Worm (Caenorhabditis elegans) whole organism, midembryonic: ENCODE data around the gene gpa-1.

ENCODE experiments used
- T22C8.4 ChIP-seq: fragments of 200-800 bp; sonication (Bioruptor generic); IDR thresholded peaks from 2 replicates; pipeline ENCODE4 v1.3.6; 2022; ENCODE audit warnings: missing genetic modification characterization, missing compliant biosample characterization
- cog-1 ChIP-seq: sonication (generic microtip); optimal IDR thresholded peaks from 2 replicates; lab custom pipeline; 2016; ENCODE audit warnings: missing genetic modification characterization, missing compliant biosample characterization
- flt-1 ChIP-seq: fragments of 200-800 bp; sonication (Bioruptor generic); IDR thresholded peaks from 2 replicates; pipeline ENCODE4 v1.3.6; 2022; ENCODE audit warnings: missing genetic modification characterization, missing compliant biosample characterization
- klf-2 ChIP-seq: fragments of 200-800 bp; sonication (Bioruptor generic); conservative IDR thresholded peaks from 2 replicates; pipeline ENCODE4 v1.3.6; 2022; ENCODE audit warnings: missing genetic modification reagents, missing genetic modification characterization, missing compliant biosample characterization
- med-1 ChIP-seq: sonication (generic microtip); optimal IDR thresholded peaks from 2 replicates; lab custom pipeline; 2017; ENCODE audit warnings: missing genetic modification characterization, mild to moderate bottlenecking, missing compliant biosample characterization, antibody characterized with exemption, missing genetic modification reagents; ENCODE audit not compliant: insufficient read depth
- ref-1 ChIP-seq: fragments of 200-800 bp; sonication (Bioruptor generic); conservative IDR thresholded peaks from 2 replicates; pipeline ENCODE4 v1.3.6; 2022; ENCODE audit warnings: missing genetic modification reagents, missing genetic modification characterization, missing compliant biosample characterization
- tab-1 ChIP-seq: fragments of 200-800 bp; sonication (Bioruptor generic); IDR thresholded peaks from 2 replicates; pipeline ENCODE4 v1.3.6; 2022; ENCODE audit warnings: missing genetic modification characterization, missing compliant biosample characterization
- ztf-23 ChIP-seq: fragments of 200-800 bp; sonication (Bioruptor generic); IDR thresholded peaks from 2 replicates; pipeline ENCODE4 v1.3.6; 2022; ENCODE audit warnings: missing genetic modification reagents, missing genetic modification characterization, missing compliant biosample characterization
- ztf-29 ChIP-seq: fragments of 200-800 bp; sonication (Bioruptor generic); IDR thresholded peaks from 2 replicates; pipeline ENCODE4 v1.3.6; 2022; ENCODE audit warnings: missing genetic modification reagents, missing genetic modification characterization, missing compliant biosample characterization

Gene gpa-1

DNA sequence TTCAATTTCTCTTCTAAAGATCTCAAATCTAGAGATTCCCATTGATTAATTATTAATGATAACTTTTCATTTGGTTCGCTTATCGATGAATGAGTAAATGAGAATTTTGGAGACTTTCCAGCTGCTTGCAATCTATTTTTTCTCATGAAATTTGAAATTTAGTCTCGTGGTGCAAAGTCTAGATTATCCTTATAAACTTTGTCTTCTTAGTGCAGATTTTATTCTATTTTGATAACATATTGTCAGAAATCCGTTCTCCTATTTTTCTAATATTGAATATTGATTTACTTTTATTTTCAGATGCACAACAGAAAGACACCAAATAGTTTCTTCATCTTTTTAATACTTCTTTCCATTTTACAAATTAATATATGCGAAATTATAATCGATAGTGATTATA is 13.5 kb upstream of the gpa-1 start, which contains the start of gene lgc-49:
TSS of gene lgc-49 (plus strand) at position 301 of the 400 bp plus-strand sequence.
- TF ChIP-seq klf-2 (GFP tag; lab: Robert Waterston, UW) (no peak), T22C8.4 (no peak), ref-1 (no peak), med-1 (no peak), ztf-29 (GFP tag; lab: Robert Waterston, UW) (no peak), ztf-23 (GFP tag; lab: Robert Waterston, UW) (no peak), cog-1 (tag; lab: Kevin White, UChicago) (no peak), tab-1 (no peak), flt-1 (GFP tag; lab: Robert Waterston, UW) (no peak)

- TF ChIP-seq cog-1 (tag; lab: Kevin White, UChicago), result no peak
- TF ChIP-seq tab-1, result no peak
- TF ChIP-seq ztf-29 (GFP tag; lab: Robert Waterston, UW), result no peak
- TF ChIP-seq ref-1, result no peak
- TF ChIP-seq ztf-23 (GFP tag; lab: Robert Waterston, UW), result no peak
- no peak for TF ChIP-seq klf-2 (GFP tag; lab: Robert Waterston, UW)
- no peak for TF ChIP-seq med-1
- TF ChIP-seq flt-1 (GFP tag; lab: Robert Waterston, UW), result no peak
- no peak for TF ChIP-seq T22C8.4
Observed at ce11 chrV:11182925-11183324, 5.4 kb upstream of the gpa-1 start, which contains the start of gene cnc-10. Gene cnc-10, plus strand, starts transcription at chrV:11183225.

- TF ChIP-seq flt-1 (GFP tag; lab: Robert Waterston, UW), result no peak
- TF ChIP-seq ztf-29 (GFP tag; lab: Robert Waterston, UW), result no peak
Observed at ce11 chrV:11180951-11181350, 3.5 kb upstream of the gpa-1 start.

ce11 chrV:11174663-11175062 is 2.8 kb downstream of the gpa-1 start:
- no peak for TF ChIP-seq ztf-23 (GFP tag; lab: Robert Waterston, UW)
- TF ChIP-seq ztf-29 (GFP tag; lab: Robert Waterston, UW), result no peak
- no peak for TF ChIP-seq ref-1
- TF ChIP-seq cog-1 (tag; lab: Kevin White, UChicago), result no peak
- no peak for TF ChIP-seq tab-1
- TF ChIP-seq flt-1 (GFP tag; lab: Robert Waterston, UW), result no peak
- no peak for TF ChIP-seq T22C8.4
- no peak for TF ChIP-seq med-1
- TF ChIP-seq klf-2 (GFP tag; lab: Robert Waterston, UW), result no peak

DNA sequence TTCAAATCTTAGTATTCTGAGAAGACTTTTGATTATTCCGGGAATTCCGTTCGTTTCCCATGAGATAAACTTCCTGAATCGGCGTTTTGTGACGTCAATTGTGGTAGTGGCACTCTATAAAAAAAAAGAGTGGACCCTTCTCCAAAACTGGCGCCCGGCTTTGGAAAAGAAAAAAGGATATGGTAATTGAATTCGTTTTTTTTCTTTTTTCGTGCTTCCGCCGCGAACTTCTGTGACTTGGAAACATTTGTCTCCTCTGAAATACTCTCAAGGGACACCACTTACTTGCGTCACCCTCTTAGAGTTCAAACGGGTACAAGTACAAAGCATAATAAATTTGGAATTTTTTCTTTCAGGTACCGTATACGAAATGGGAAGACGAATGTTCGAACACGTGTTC is 4.8 kb downstream of the gpa-1 start:
- no peak for TF ChIP-seq flt-1 (GFP tag; lab: Robert Waterston, UW)
- TF ChIP-seq klf-2 (GFP tag; lab: Robert Waterston, UW), result no peak
- TF ChIP-seq med-1, result no peak
- TF ChIP-seq tab-1, result no peak
- TF ChIP-seq ztf-29 (GFP tag; lab: Robert Waterston, UW), result no peak
- no peak for TF ChIP-seq T22C8.4
- TF ChIP-seq ztf-23 (GFP tag; lab: Robert Waterston, UW), result no peak
- no peak for TF ChIP-seq ref-1
- TF ChIP-seq cog-1 (tag; lab: Kevin White, UChicago), result no peak

- TF ChIP-seq T22C8.4 (no peak), ztf-23 (GFP tag; lab: Robert Waterston, UW) (no peak), tab-1 (no peak), klf-2 (GFP tag; lab: Robert Waterston, UW) (no peak), flt-1 (GFP tag; lab: Robert Waterston, UW) (no peak), med-1 (no peak), cog-1 (tag; lab: Kevin White, UChicago) (no peak), ztf-29 (GFP tag; lab: Robert Waterston, UW) (no peak), ref-1 (no peak)
Observed at ce11 chrV:11171906-11172305, 5.6 kb downstream of the gpa-1 start, which contains the start of gene T19C4.5. Gene T19C4.5, plus strand, starts transcription at chrV:11172213.

DNA sequence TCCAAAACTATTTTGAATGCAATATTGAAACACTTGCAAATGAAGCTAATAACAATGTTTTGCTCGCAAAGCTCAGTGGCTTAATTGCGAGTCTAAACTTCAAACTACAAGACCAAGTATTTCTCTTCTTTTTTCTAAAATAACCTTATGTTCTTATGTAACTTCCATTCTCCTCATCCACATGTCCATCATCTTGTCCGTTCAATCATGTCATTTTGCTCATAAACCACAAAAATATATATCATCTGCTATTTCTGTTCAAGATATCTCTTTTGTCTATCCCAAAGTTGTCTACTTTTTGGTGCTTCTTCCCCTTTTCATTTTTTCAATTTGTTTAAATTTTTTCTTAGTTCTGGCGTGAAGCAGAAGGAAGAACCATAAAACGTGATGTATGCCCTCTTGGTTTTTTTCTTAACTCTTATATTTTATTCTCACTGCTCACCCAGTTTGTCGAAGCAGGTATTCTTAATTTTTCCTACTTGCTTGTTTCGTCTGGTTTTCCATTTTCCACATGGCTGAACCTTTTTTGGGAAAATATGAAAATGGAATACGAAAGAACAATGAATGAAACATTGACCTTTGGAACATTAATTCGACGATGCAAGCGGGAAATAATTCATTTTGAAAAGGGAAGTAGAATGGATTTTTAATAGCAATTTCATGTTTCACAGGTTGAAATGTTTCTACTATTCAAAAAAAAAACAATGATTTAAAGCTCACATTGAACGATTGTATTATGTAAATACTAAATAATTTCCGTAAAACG is 6.7 kb downstream of the gpa-1 start:
- TF ChIP-seq T22C8.4, result no peak
- TF ChIP-seq ref-1, result no peak
- TF ChIP-seq flt-1 (GFP tag; lab: Robert Waterston, UW), result no peak
- TF ChIP-seq ztf-29 (GFP tag; lab: Robert Waterston, UW), result no peak

ce11 chrV:11167745-11168144 is 9.7 kb downstream of the gpa-1 start:
- no peak for TF ChIP-seq ztf-23 (GFP tag; lab: Robert Waterston, UW)
- no peak for TF ChIP-seq flt-1 (GFP tag; lab: Robert Waterston, UW)
- TF ChIP-seq cog-1 (tag; lab: Kevin White, UChicago), result no peak
- TF ChIP-seq med-1, result no peak
- TF ChIP-seq T22C8.4, result no peak
- TF ChIP-seq tab-1, result no peak

DNA sequence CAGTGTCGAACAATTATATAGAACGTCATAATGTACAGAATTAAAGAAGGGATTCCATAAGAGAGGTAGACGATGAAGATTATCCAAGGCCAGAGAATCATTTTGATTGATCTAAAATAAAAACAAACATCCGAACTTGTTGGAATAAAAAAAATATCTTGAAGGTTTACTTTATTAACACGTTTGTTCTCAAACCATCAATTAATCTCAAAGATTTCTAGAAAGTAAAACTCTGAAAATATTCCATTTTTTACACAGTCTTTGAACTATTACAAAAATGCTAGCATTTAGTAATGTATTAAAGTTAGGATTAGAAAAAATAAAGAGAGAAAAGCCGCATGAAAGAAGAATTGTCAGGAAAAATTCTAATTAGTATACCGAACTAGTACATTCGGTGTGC is 13.0 kb downstream of the gpa-1 start, which contains the start of gene srg-40:
TSS of gene srg-40 (minus strand) at position 101 of the 400 bp plus-strand sequence.
- TF ChIP-seq ref-1 (no peak), klf-2 (GFP tag; lab: Robert Waterston, UW) (no peak), T22C8.4 (no peak), tab-1 (no peak), flt-1 (GFP tag; lab: Robert Waterston, UW) (no peak), ztf-29 (GFP tag; lab: Robert Waterston, UW) (no peak), ztf-23 (GFP tag; lab: Robert Waterston, UW) (no peak), cog-1 (tag; lab: Kevin White, UChicago) (no peak)

- TF ChIP-seq ztf-29 (GFP tag; lab: Robert Waterston, UW), result no peak
- TF ChIP-seq T22C8.4, result no peak
- TF ChIP-seq ztf-23 (GFP tag; lab: Robert Waterston, UW), result no peak
- no peak for TF ChIP-seq flt-1 (GFP tag; lab: Robert Waterston, UW)
- no peak for TF ChIP-seq klf-2 (GFP tag; lab: Robert Waterston, UW)
- no peak for TF ChIP-seq cog-1 (tag; lab: Kevin White, UChicago)
- no peak for TF ChIP-seq ref-1
- no peak for TF ChIP-seq med-1
- TF ChIP-seq tab-1, result no peak
Observed at ce11 chrV:11161791-11162190, 15.7 kb downstream of the gpa-1 start, which contains the start of gene srg-41. Gene srg-41, minus strand, starts transcription at chrV:11161891.
